Worm (Caenorhabditis elegans): ENCODE data around the gene R13A5.7.

Gene R13A5.7

DNA sequence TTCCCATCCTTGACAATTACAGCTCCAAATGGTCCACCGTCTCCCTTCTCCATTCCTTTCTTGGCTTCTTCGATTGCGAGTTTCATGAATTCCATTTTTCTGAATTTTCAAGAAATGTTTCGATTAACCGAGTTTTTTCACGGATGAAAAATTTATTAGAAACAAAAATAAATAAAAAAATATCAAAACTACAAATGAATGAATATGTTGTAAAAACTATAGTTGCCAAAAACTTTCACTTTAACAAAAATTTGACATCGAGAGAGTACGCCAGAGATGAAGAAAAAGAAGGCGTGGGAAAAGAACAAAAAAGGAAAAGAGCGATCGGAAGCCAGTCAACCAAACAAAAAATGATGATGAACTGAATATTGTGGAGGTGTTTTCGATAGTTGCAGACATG is 13.0 kb upstream of the R13A5.7 start, which contains the start of gene R13A5.10:
R13A5.10 (minus strand) TSS at position 101 of the 400 bp plus-strand sequence.
- TF ChIP-seq nhr-10 (tag; optimal IDR thresholded peaks at IDR 0.05) (no peak), fos-1 (tag; optimal IDR thresholded peaks at IDR 0.05) (no peak), ceh-82 (tag; optimal IDR thresholded peaks at IDR 0.05) (no peak), nhr-21 (tag; optimal IDR thresholded peaks at IDR 0.05) (no peak), nhr-77 (tag; optimal IDR thresholded peaks at IDR 0.05) (no peak), ceh-16 (tag; optimal IDR thresholded peaks at IDR 0.05) (no peak), mab-5 (tag; optimal IDR thresholded peaks at IDR 0.05) (no peak), aly-2 (tag; optimal IDR thresholded peaks at IDR 0.05) (no peak)

DNA sequence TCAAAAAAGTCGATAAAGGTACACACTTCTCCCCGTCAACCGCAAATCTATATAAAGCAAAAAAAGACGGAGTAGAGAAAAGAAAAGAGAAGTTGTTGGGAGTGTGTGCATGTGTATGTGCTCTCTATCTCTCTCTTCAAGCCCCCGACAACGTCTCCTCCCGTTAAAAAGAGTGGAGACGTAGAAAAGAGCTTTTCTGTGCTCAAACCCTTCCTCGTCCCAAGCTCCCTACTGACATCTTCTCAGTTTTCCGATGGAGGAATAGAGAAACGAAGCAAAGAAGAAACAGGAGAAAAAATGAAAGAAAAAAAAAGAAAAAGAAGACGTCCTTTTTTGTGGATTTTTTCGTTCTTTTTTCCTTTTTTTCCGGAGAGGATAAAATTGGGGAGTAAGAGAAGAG is 10.7 kb upstream of the R13A5.7 start:
- no peak for TF ChIP-seq alr-1 (tag; optimal IDR thresholded peaks at IDR 0.05)
- TF ChIP-seq ztf-1 (GFP tag; conservative IDR thresholded peaks at IDR 0.05) = no peak
- TF ChIP-seq lin-39 (tag; optimal IDR thresholded peaks at IDR 0.05) = no peak
- TF ChIP-seq lsy-2 (tag; optimal IDR thresholded peaks at IDR 0.05) = peak in 1 of 2 experiments; percentile 66
- peak; percentile 29 for TF ChIP-seq zag-1 (tag; optimal IDR thresholded peaks at IDR 0.05)
- no peak for TF ChIP-seq unc-62 (GFP tag; optimal IDR thresholded peaks at IDR 0.05)
- no peak for TF ChIP-seq mbf-1 (tag; optimal IDR thresholded peaks at IDR 0.05)
- TF ChIP-seq blmp-1 (tag; optimal IDR thresholded peaks at IDR 0.05; ENCODE audit: insufficient read depth) = no peak
- TF ChIP-seq snpc-4 (tag; optimal IDR thresholded peaks at IDR 0.05) = peak; percentile 3
- TF ChIP-seq elt-3 (tag; optimal IDR thresholded peaks at IDR 0.05) = no peak
- TF ChIP-seq Y55F3AM.14 (GFP tag; optimal IDR thresholded peaks at IDR 0.05) = peak; percentile 48
- no peak for TF ChIP-seq ZK546.5 (tag; optimal IDR thresholded peaks at IDR 0.05)
- no peak for TF ChIP-seq ztf-11 (tag; optimal IDR thresholded peaks at IDR 0.05)
- no peak for TF ChIP-seq egl-27 (tag; optimal IDR thresholded peaks at IDR 0.05)
- no peak for TF ChIP-seq nhr-237 (tag; optimal IDR thresholded peaks at IDR 0.05)
- no peak for TF ChIP-seq unc-39 (tag; optimal IDR thresholded peaks at IDR 0.05)
- TF ChIP-seq unc-55 (GFP tag; optimal IDR thresholded peaks at IDR 0.05) = peak; percentile 89
- TF ChIP-seq sma-3 (GFP tag; optimal IDR thresholded peaks at IDR 0.05) = no peak
- no peak for TF ChIP-seq gmeb-1 (tag; optimal IDR thresholded peaks at IDR 0.05)
- no peak for TF ChIP-seq ztf-4 (tag; optimal IDR thresholded peaks at IDR 0.05)
- TF ChIP-seq F13H6.1 (tag; optimal IDR thresholded peaks at IDR 0.05) = peak; percentile 30
- no peak for TF ChIP-seq nhr-11 (tag; optimal IDR thresholded peaks at IDR 0.05)
- TF ChIP-seq sem-4 (tag; optimal IDR thresholded peaks at IDR 0.05) = no peak
- peak; percentile 82 for TF ChIP-seq C34F6.9 (tag; optimal IDR thresholded peaks at IDR 0.05)
- TF ChIP-seq nhr-25 (tag; optimal IDR thresholded peaks at IDR 0.05) = no peak
- TF ChIP-seq crh-2 (tag; optimal IDR thresholded peaks at IDR 0.05) = peak; percentile 40
- TF ChIP-seq nhr-21 (tag; optimal IDR thresholded peaks at IDR 0.05) = no peak
- no peak for TF ChIP-seq lin-13 (GFP tag; optimal IDR thresholded peaks at IDR 0.05)
- no peak for TF ChIP-seq ceh-82 (tag; optimal IDR thresholded peaks at IDR 0.05)
- no peak for TF ChIP-seq R02D3.7 (tag; optimal IDR thresholded peaks at IDR 0.05)
- no peak for TF ChIP-seq nhr-6 (tag; optimal IDR thresholded peaks at IDR 0.05)
- no peak for TF ChIP-seq dmd-4 (tag; optimal IDR thresholded peaks at IDR 0.05)
- TF ChIP-seq lin-11 (tag; optimal IDR thresholded peaks at IDR 0.05) = peak; percentile 30
- TF ChIP-seq nhr-129 (tag; optimal IDR thresholded peaks at IDR 0.05) = peak; percentile 52
- no peak for TF ChIP-seq aly-2 (tag; optimal IDR thresholded peaks at IDR 0.05)
- TF ChIP-seq sma-9 (GFP tag; optimal IDR thresholded peaks at IDR 0.05) = no peak
- no peak for TF ChIP-seq sma-9 (tag; optimal IDR thresholded peaks at IDR 0.05)
- no peak for TF ChIP-seq skn-1 (tag; optimal IDR thresholded peaks at IDR 0.05)
- no peak for TF ChIP-seq fos-1 (tag; optimal IDR thresholded peaks at IDR 0.05)
- TF ChIP-seq nhr-77 (tag; optimal IDR thresholded peaks at IDR 0.05) = no peak
- TF ChIP-seq ceh-16 (tag; optimal IDR thresholded peaks at IDR 0.05) = no peak
- no peak for TF ChIP-seq mab-5 (tag; optimal IDR thresholded peaks at IDR 0.05)
- no peak for TF ChIP-seq ama-1 (optimal IDR thresholded peaks at IDR 0.05)
- no peak for TF ChIP-seq mdl-1 (tag; optimal IDR thresholded peaks at IDR 0.05)
- no peak for TF ChIP-seq nhr-12 (tag; optimal IDR thresholded peaks at IDR 0.05)
- no peak for TF ChIP-seq peb-1 (tag; optimal IDR thresholded peaks at IDR 0.05)
- no peak for TF ChIP-seq nhr-10 (tag; optimal IDR thresholded peaks at IDR 0.05)
- no peak for TF ChIP-seq elt-1 (tag; optimal IDR thresholded peaks at IDR 0.05)
- TF ChIP-seq nhr-23 (tag; optimal IDR thresholded peaks at IDR 0.05) = no peak

All from whole organism, L2 larva.